Worm (Caenorhabditis elegans): Measurements from ENCODE around the gene atf-7.

Gene atf-7

ce11 chrIII:4477472-4477871 is 21.4 kb downstream of the atf-7 start, which contains the start of gene ins-17:
TSS of gene ins-17 (minus strand) at chrIII:4477572.
- TF ChIP-seq snpc-4 (tag; optimal IDR thresholded peaks at IDR 0.05) (no peak), C34B4.2 (tag; optimal IDR thresholded peaks at IDR 0.05) (no peak), skn-1 (tag; optimal IDR thresholded peaks at IDR 0.05) (no peak), zip-4 (GFP tag; optimal IDR thresholded peaks at IDR 0.05) (no peak), mep-1 (tag; optimal IDR thresholded peaks at IDR 0.05) (no peak), elt-3 (tag; optimal IDR thresholded peaks at IDR 0.05) (no peak), ces-1 (GFP tag; optimal IDR thresholded peaks at IDR 0.05) (no peak), fkh-4 (tag; optimal IDR thresholded peaks at IDR 0.05; ENCODE audit: borderline replicate concordance) (no peak), unc-30 (tag; optimal IDR thresholded peaks at IDR 0.05) (no peak), sup-37 (GFP tag; optimal IDR thresholded peaks at IDR 0.05) (no peak), nhr-85 (tag) (no peak), ceh-88 (GFP tag; IDR thresholded peaks at IDR 0.05) (no peak), ceh-90 (tag; optimal IDR thresholded peaks at IDR 0.05) (no peak)

ce11 chrIII:4476806-4477205 is 22.0 kb downstream of the atf-7 start:
- TF ChIP-seq tbx-2 (tag; optimal IDR thresholded peaks at IDR 0.05) (no peak), sox-4 (tag; optimal IDR thresholded peaks at IDR 0.05) (no peak), rnt-1 (tag; optimal IDR thresholded peaks at IDR 0.05) (no peak), lsy-2 (tag; optimal IDR thresholded peaks at IDR 0.05) (peak in 1 of 2 experiments; percentile 14), irx-1 (tag; optimal IDR thresholded peaks at IDR 0.05) (no peak), lin-14 (GFP tag; optimal IDR thresholded peaks at IDR 0.05) (no peak), mef-2 (tag; optimal IDR thresholded peaks at IDR 0.05) (no peak)

- TF ChIP-seq nhr-85 (tag) (no peak), ceh-88 (GFP tag; IDR thresholded peaks at IDR 0.05) (no peak), unc-98 (GFP tag; IDR thresholded peaks at IDR 0.05) (no peak), nhr-77 (tag; optimal IDR thresholded peaks at IDR 0.05) (no peak), lin-35 (GFP tag; optimal IDR thresholded peaks at IDR 0.05) (no peak), fkh-8 (tag; optimal IDR thresholded peaks at IDR 0.05) (no peak), nhr-76 (tag; optimal IDR thresholded peaks at IDR 0.05) (no peak), efl-3 (GFP tag; optimal IDR thresholded peaks at IDR 0.05) (no peak), C04F5.9 (tag; optimal IDR thresholded peaks at IDR 0.05) (no peak), pax-3 (tag; optimal IDR thresholded peaks at IDR 0.05) (no peak), F16B12.6 (tag; optimal IDR thresholded peaks at IDR 0.05) (no peak), ets-5 (GFP tag; IDR thresholded peaks at IDR 0.05) (no peak)
Measured at ce11 chrIII:4476313-4476712, 22.5 kb downstream of the atf-7 start.

- TF ChIP-seq ces-1 (GFP tag; optimal IDR thresholded peaks at IDR 0.05): peak; percentile 67
- peak; percentile 98 for TF ChIP-seq irx-1 (tag; optimal IDR thresholded peaks at IDR 0.05)
- TF ChIP-seq lsy-2 (tag; optimal IDR thresholded peaks at IDR 0.05): peak; percentile 100
- TF ChIP-seq hlh-17 (GFP tag; optimal IDR thresholded peaks at IDR 0.05; ENCODE audit: borderline replicate concordance): no peak
- TF ChIP-seq aly-2 (tag; optimal IDR thresholded peaks at IDR 0.05): peak; percentile 97
- peak; percentile 97 for TF ChIP-seq C04F5.9 (tag; optimal IDR thresholded peaks at IDR 0.05)
- TF ChIP-seq unc-130 (tag; optimal IDR thresholded peaks at IDR 0.05): peak; percentile 99
- peak; percentile 97 for TF ChIP-seq pax-3 (tag; optimal IDR thresholded peaks at IDR 0.05)
- peak; percentile 98 for TF ChIP-seq fkh-10 (GFP tag; optimal IDR thresholded peaks at IDR 0.05)
- peak; percentile 82 for TF ChIP-seq F16B12.6 (tag; optimal IDR thresholded peaks at IDR 0.05)
- TF ChIP-seq vab-15 (tag; optimal IDR thresholded peaks at IDR 0.05): peak; percentile 96
- TF ChIP-seq dsc-1 (tag; optimal IDR thresholded peaks at IDR 0.05): peak; percentile 99
- peak; percentile 99 for TF ChIP-seq tbx-2 (tag; optimal IDR thresholded peaks at IDR 0.05)
- peak; percentile 83 for TF ChIP-seq C34B4.2 (tag; optimal IDR thresholded peaks at IDR 0.05)
- peak; percentile 94 for TF ChIP-seq mef-2 (tag; optimal IDR thresholded peaks at IDR 0.05)
- TF ChIP-seq swsn-7 (tag; optimal IDR thresholded peaks at IDR 0.05): peak; percentile 99
- peak; percentile 87 for TF ChIP-seq unc-30 (tag; optimal IDR thresholded peaks at IDR 0.05)
- peak; percentile 100 for TF ChIP-seq snu-23 (GFP tag; optimal IDR thresholded peaks at IDR 0.05)
- peak; percentile 93 to 99 (median 98) for TF ChIP-seq elt-3 (tag; optimal IDR thresholded peaks at IDR 0.05)
- TF ChIP-seq mab-9 (GFP tag; IDR thresholded peaks at IDR 0.05): peak; percentile 98
- peak; percentile 96 to 97 for TF ChIP-seq efl-1 (optimal IDR thresholded peaks at IDR 0.05)
- TF ChIP-seq efl-1 (GFP tag; optimal IDR thresholded peaks at IDR 0.05 in 1 of 2): peak; percentile 91 to 99
- peak; percentile 99 for TF ChIP-seq nhr-90 (tag; optimal IDR thresholded peaks at IDR 0.05; ENCODE audit: poor library complexity)
- TF ChIP-seq skn-1 (tag; optimal IDR thresholded peaks at IDR 0.05): peak; percentile 95
- TF ChIP-seq nhr-47 (tag; optimal IDR thresholded peaks at IDR 0.05): peak; percentile 99
- peak; percentile 98 for TF ChIP-seq jun-1 (tag; optimal IDR thresholded peaks at IDR 0.05)
- TF ChIP-seq nhr-19 (GFP tag; conservative IDR thresholded peaks at IDR 0.05): peak; percentile 99
- TF ChIP-seq ztf-4 (tag; optimal IDR thresholded peaks at IDR 0.05): peak; percentile 100
- peak; percentile 94 for TF ChIP-seq lin-15B (tag; optimal IDR thresholded peaks at IDR 0.05)
Measured at ce11 chrIII:4475428-4475968, 23.3 kb downstream of the atf-7 start, which contains the start of gene rps-1. TSS of gene rps-1 (plus strand) at chrIII:4475918.

Measured in whole organism, L1 larva.